Worm (Caenorhabditis elegans) whole organism, young adult: ENCODE data around the gene atic-1.

ENCODE experiments used
- B0019.2 ChIP-seq: fragments of 200-800 bp; sonication (Bioruptor generic); conservative IDR thresholded peaks from 2 replicates; pipeline ENCODE4 v1.3.6; 2022; ENCODE audit warnings: missing genetic modification reagents, missing genetic modification characterization, missing compliant biosample characterization
- F10E7.11 ChIP-seq: sonication (generic microtip); optimal IDR thresholded peaks from 2 replicates; lab custom pipeline; 2017; ENCODE audit warnings: mild to moderate bottlenecking, missing genetic modification characterization, moderate library complexity, missing compliant biosample characterization
- F33H1.4 ChIP-seq: fragments of 200-800 bp; sonication (Bioruptor generic); IDR thresholded peaks from 2 replicates; pipeline ENCODE4 v1.3.6; 2022; ENCODE audit warnings: missing genetic modification reagents, missing genetic modification characterization, missing compliant biosample characterization
- F37B4.10 ChIP-seq: fragments of 200-800 bp; sonication (Bioruptor generic); IDR thresholded peaks from 2 replicates; pipeline ENCODE4 v1.3.6; 2022; ENCODE audit warnings: missing genetic modification characterization, missing compliant biosample characterization
- F57A8.1 ChIP-seq: fragments of 200-800 bp; sonication (Bioruptor generic); optimal IDR thresholded peaks from 2 replicates; lab custom pipeline; 2018; ENCODE audit warnings: mild to moderate bottlenecking, missing genetic modification characterization, moderate library complexity, missing compliant biosample characterization
- F57C9.4 ChIP-seq: sonication (generic microtip); optimal IDR thresholded peaks from 2 replicates; lab custom pipeline; 2017; ENCODE audit warnings: mild to moderate bottlenecking, missing genetic modification characterization, missing compliant biosample characterization
- Y56A3A.18 ChIP-seq: fragments of 200-800 bp; sonication (Bioruptor generic); IDR thresholded peaks from 2 replicates; pipeline ENCODE4 v1.3.6; 2022; ENCODE audit warnings: missing genetic modification reagents, missing genetic modification characterization, missing compliant biosample characterization
- Y67H2A.10 ChIP-seq: fragments of 200-800 bp; sonication (Bioruptor generic); conservative IDR thresholded peaks from 2 replicates; pipeline ENCODE4 v1.3.6; 2022; ENCODE audit warnings: missing genetic modification reagents, missing genetic modification characterization, missing compliant biosample characterization
- Y95B8A.8 ChIP-seq: fragments of 200-800 bp; sonication (Bioruptor generic); IDR thresholded peaks from 2 replicates; pipeline ENCODE4 v1.3.6; 2022; ENCODE audit warnings: missing genetic modification reagents, missing genetic modification characterization, missing compliant biosample characterization
- ama-1 ChIP-seq, 3 experiments: fragments of 150-350 bp in 1 of 3; sonication (generic microtip) in 2 of 3; optimal IDR thresholded peaks; 2 replicates each; lab custom pipeline; 2014 to 2018; ENCODE audit warnings: missing biosample characterization in 2 of 3, missing genetic modification characterization in 2 of 3, missing genetic modification reagents in 2 of 3
- aptf-2 ChIP-seq: fragments of 200-800 bp; sonication (Bioruptor generic); conservative IDR thresholded peaks from 2 replicates; pipeline ENCODE4 v1.3.6; 2022; ENCODE audit warnings: missing genetic modification reagents, missing genetic modification characterization, missing compliant biosample characterization
- aptf-3 ChIP-seq: fragments of 200-800 bp; sonication (Bioruptor generic); IDR thresholded peaks from 2 replicates; pipeline ENCODE4 v1.3.6; 2022; ENCODE audit warnings: missing genetic modification characterization, missing compliant biosample characterization
- attf-6 ChIP-seq: fragments of 200-800 bp; sonication (Bioruptor generic); IDR thresholded peaks from 2 replicates; pipeline ENCODE4 v1.3.6; 2022; ENCODE audit warnings: missing genetic modification reagents, missing genetic modification characterization, missing compliant biosample characterization
- bed-1 ChIP-seq: fragments of 200-800 bp; sonication (Bioruptor generic); IDR thresholded peaks from 2 replicates; pipeline ENCODE4 v1.3.6; 2022; ENCODE audit warnings: missing genetic modification reagents, missing genetic modification characterization, missing compliant biosample characterization
- cebp-1 ChIP-seq, 2 experiments: fragments of 200-800 bp in 1 of 2; sonication (Bioruptor generic) in 1 of 2; sonication (generic microtip) in 1 of 2; IDR thresholded peaks in 1 of 2; optimal IDR thresholded peaks in 1 of 2; 2 replicates each; pipeline versions ENCODE4 v1.3.6 to Lab custom; 2017 to 2022; ENCODE audit warnings: missing compliant biosample characterization in 2 of 2, missing genetic modification characterization in 2 of 2, mild to moderate bottlenecking in 1 of 2, missing genetic modification reagents in 1 of 2, moderate library complexity in 1 of 2
- ceh-100 ChIP-seq: fragments of 200-800 bp; sonication (Bioruptor generic); IDR thresholded peaks from 2 replicates; pipeline ENCODE4 v1.3.6; 2022; ENCODE audit warnings: missing genetic modification reagents, missing genetic modification characterization, missing compliant biosample characterization
- ceh-58 ChIP-seq: fragments of 200-800 bp; sonication (Bioruptor generic); IDR thresholded peaks from 2 replicates; pipeline ENCODE4 v1.3.6; 2022; ENCODE audit warnings: missing genetic modification characterization, missing compliant biosample characterization
- ceh-91 ChIP-seq: fragments of 200-800 bp; sonication (Bioruptor generic); IDR thresholded peaks from 2 replicates; pipeline ENCODE4 v1.3.6; 2022; ENCODE audit warnings: missing genetic modification reagents, missing genetic modification characterization, missing compliant biosample characterization
- die-1 ChIP-seq: sonication (generic microtip); optimal IDR thresholded peaks from 2 replicates; lab custom pipeline; 2016; ENCODE audit warnings: missing genotype, mild to moderate bottlenecking, missing genetic modification characterization, missing compliant biosample characterization
- dox-1 ChIP-seq: fragments of 200-800 bp; sonication (Bioruptor generic); IDR thresholded peaks from 2 replicates; pipeline ENCODE4 v1.3.6; 2022; ENCODE audit warnings: missing genetic modification reagents, missing genetic modification characterization, missing compliant biosample characterization
- egl-18 ChIP-seq: fragments of 200-800 bp; sonication (Bioruptor generic); IDR thresholded peaks from 2 replicates; pipeline ENCODE4 v1.3.6; 2022; ENCODE audit warnings: missing genetic modification reagents, missing genetic modification characterization, missing compliant biosample characterization
- egrh-3 ChIP-seq: fragments of 200-800 bp; sonication (Bioruptor generic); IDR thresholded peaks from 2 replicates; pipeline ENCODE4 v1.3.6; 2022; ENCODE audit warnings: missing genetic modification reagents, missing genetic modification characterization, missing compliant biosample characterization
- ets-4 ChIP-seq: fragments of 200-800 bp; sonication (Bioruptor generic); optimal IDR thresholded peaks from 2 replicates; lab custom pipeline; 2018; ENCODE audit warnings: mild to moderate bottlenecking, missing genetic modification characterization, missing compliant biosample characterization
- hlh-12 ChIP-seq: sonication (generic microtip); optimal IDR thresholded peaks from 2 replicates; lab custom pipeline; 2016; ENCODE audit warnings: missing genetic modification characterization, missing compliant biosample characterization
- hmg-20 ChIP-seq: fragments of 200-800 bp; sonication (Bioruptor generic); IDR thresholded peaks from 2 replicates; pipeline ENCODE4 v1.3.6; 2022; ENCODE audit warnings: missing genetic modification reagents, missing genetic modification characterization, missing compliant biosample characterization
- hrde-1 ChIP-seq: sonication (generic microtip); optimal IDR thresholded peaks from 2 replicates; lab custom pipeline; 2016; ENCODE audit warnings: missing genetic modification characterization, mild to moderate bottlenecking, missing compliant biosample characterization, moderate library complexity, missing genotype, missing genetic modification reagents, borderline replicate concordance
- lag-1 ChIP-seq: fragments of 200-800 bp; sonication (Bioruptor generic); IDR thresholded peaks from 2 replicates; pipeline ENCODE4 v1.3.6; 2022; ENCODE audit warnings: missing genetic modification reagents, missing genetic modification characterization, missing compliant biosample characterization
- lin-54 ChIP-seq: fragments of 200-800 bp; sonication (Bioruptor generic); optimal IDR thresholded peaks from 2 replicates; lab custom pipeline; 2018; ENCODE audit warnings: mild to moderate bottlenecking, missing genetic modification characterization, missing compliant biosample characterization
- lsl-1 ChIP-seq: fragments of 200-800 bp; sonication (Bioruptor generic); optimal IDR thresholded peaks from 2 replicates; lab custom pipeline; 2018; ENCODE audit warnings: mild to moderate bottlenecking, missing genetic modification characterization, moderate library complexity, missing compliant biosample characterization
- madf-10 ChIP-seq: sonication (generic microtip); optimal IDR thresholded peaks from 2 replicates; lab custom pipeline; 2016; ENCODE audit warnings: mild to moderate bottlenecking, missing genetic modification characterization, missing compliant biosample characterization
- madf-3 ChIP-seq: fragments of 200-800 bp; sonication (Bioruptor generic); IDR thresholded peaks from 2 replicates; pipeline ENCODE4 v1.3.6; 2022; ENCODE audit warnings: missing genetic modification reagents, missing genetic modification characterization, missing compliant biosample characterization
- mes-4 ChIP-seq: sonication (generic microtip); optimal IDR thresholded peaks from 2 replicates; lab custom pipeline; 2016; ENCODE audit warnings: missing genotype, missing genetic modification characterization, missing compliant biosample characterization
- mxl-1 ChIP-seq: sonication (generic microtip); optimal IDR thresholded peaks from 2 replicates; lab custom pipeline; 2016; ENCODE audit warnings: missing genetic modification characterization, missing compliant biosample characterization
- nhr-27 ChIP-seq: fragments of 200-800 bp; sonication (Bioruptor generic); optimal IDR thresholded peaks from 2 replicates; lab custom pipeline; 2018; ENCODE audit warnings: mild to moderate bottlenecking, missing genetic modification characterization, moderate library complexity, missing compliant biosample characterization
- pha-4 ChIP-seq: fragments of 150-350 bp; sonication (generic microtip); optimal IDR thresholded peaks from 2 replicates; lab custom pipeline; 2014; ENCODE audit warnings: missing biosample characterization, missing genetic modification reagents, missing genetic modification characterization
- repo-1 ChIP-seq: sonication (generic microtip); optimal IDR thresholded peaks from 2 replicates; lab custom pipeline; 2017; ENCODE audit warnings: mild to moderate bottlenecking, missing genetic modification characterization, missing compliant biosample characterization
- sea-2 ChIP-seq: fragments of 200-800 bp; sonication (Bioruptor generic); IDR thresholded peaks from 2 replicates; pipeline ENCODE4 v1.3.6; 2022; ENCODE audit warnings: missing genetic modification characterization, missing compliant biosample characterization
- snpc-1.1 ChIP-seq: sonication (generic microtip); optimal IDR thresholded peaks from 2 replicates; lab custom pipeline; 2017; ENCODE audit warnings: missing genetic modification characterization, mild to moderate bottlenecking, missing compliant biosample characterization, antibody characterized with exemption, moderate library complexity, missing genotype, missing genetic modification reagents; ENCODE audit not compliant: insufficient read depth
- snpc-1.3 ChIP-seq: sonication (generic microtip); optimal IDR thresholded peaks from 2 replicates; lab custom pipeline; 2017; ENCODE audit warnings: missing genetic modification characterization, mild to moderate bottlenecking, missing compliant biosample characterization, antibody characterized with exemption, moderate library complexity, missing genotype, missing genetic modification reagents; ENCODE audit not compliant: insufficient read depth
- snpc-3.4 ChIP-seq: sonication (generic microtip); optimal IDR thresholded peaks from 2 replicates; lab custom pipeline; 2017; ENCODE audit warnings: missing genetic modification characterization, mild to moderate bottlenecking, missing compliant biosample characterization, antibody characterized with exemption, moderate library complexity, missing genotype, missing genetic modification reagents
- snpc-4 ChIP-seq, 5 experiments: fragments of 150-350 bp in 1 of 5; sonication (generic microtip) in 4 of 5; optimal IDR thresholded peaks; 2 replicates each; lab custom pipeline; 2014 to 2018; ENCODE audit warnings: missing genetic modification characterization in 5 of 5, missing biosample characterization in 3 of 5, antibody characterized with exemption in 2 of 5, mild to moderate bottlenecking in 2 of 5, missing compliant biosample characterization in 2 of 5, missing genotype in 2 of 5, moderate library complexity in 2 of 5, missing genetic modification reagents in 1 of 5
- sptf-2 ChIP-seq: fragments of 200-800 bp; sonication (Bioruptor generic); optimal IDR thresholded peaks from 2 replicates; lab custom pipeline; 2018; ENCODE audit warnings: mild to moderate bottlenecking, missing genetic modification characterization, missing compliant biosample characterization
- tbp1 ChIP-seq: fragments of 200-800 bp; sonication (Bioruptor generic); optimal IDR thresholded peaks from 2 replicates; lab custom pipeline; 2018; ENCODE audit warnings: mild to moderate bottlenecking, missing genetic modification characterization, missing compliant biosample characterization
- unc-130 ChIP-seq: sonication (generic microtip); optimal IDR thresholded peaks from 2 replicates; lab custom pipeline; 2016; ENCODE audit warnings: missing genetic modification reagents, missing genetic modification characterization, missing compliant biosample characterization
- xnd-1 ChIP-seq: sonication (generic microtip); optimal IDR thresholded peaks from 2 replicates; lab custom pipeline; 2016; ENCODE audit warnings: missing genotype, missing genetic modification reagents, missing genetic modification characterization, missing compliant biosample characterization

Gene atic-1

ce11 chrIV:7924975-7925828 lies 43.4 kb downstream of the atic-1 start (continued):
- TF ChIP-seq unc-130 (GFP tag; lab: Kevin White, UChicago) (peak; percentile 43), lin-54 (peak; percentile 69), snpc-1.3 (tag; lab: Kevin White, UChicago) (peak; percentile 79), F33H1.4 (GFP tag; lab: Robert Waterston, UW) (peak; percentile 45), mes-4 (tag; lab: Kevin White, UChicago) (no peak), snpc-3.4 (tag; lab: Kevin White, UChicago) (peak; percentile 59), nhr-27 (tag; lab: Kevin White, UChicago) (no peak), hlh-12 (tag; lab: Kevin White, UChicago) (no peak), Y95B8A.8 (GFP tag; lab: Robert Waterston, UW) (no peak), ceh-100 (GFP tag; lab: Robert Waterston, UW) (peak; percentile 29; the same call in 1 of the 2 replicates), xnd-1 (tag; lab: Kevin White, UChicago) (peak; percentile 39), lsl-1 (GFP tag; lab: Kevin White, UChicago) (no peak), repo-1 (peak; percentile 64), Y67H2A.10 (GFP tag; lab: Robert Waterston, UW) (no peak), mxl-1 (tag; lab: Kevin White, UChicago) (no peak), snpc-4 (GFP tag; optimal IDR thresholded peaks at IDR 0.05; lab: Kevin White, UChicago) (peak; percentile 40), snpc-4 (tag; optimal IDR thresholded peaks at IDR 0.05; lab: Kevin White, UChicago) (peak in 2 of 4 experiments; percentile 32 to 43), ets-4 (GFP tag; lab: Kevin White, UChicago) (peak; percentile 12), ceh-91 (GFP tag; lab: Robert Waterston, UW) (no peak), F57A8.1 (GFP tag; lab: Kevin White, UChicago) (no peak), egl-18 (GFP tag; lab: Robert Waterston, UW) (no peak), lag-1 (no peak), B0019.2 (GFP tag; lab: Robert Waterston, UW) (no peak), bed-1 (no peak), sea-2 (GFP tag; lab: Robert Waterston, UW) (no peak), F57C9.4 (tag; lab: Kevin White, UChicago) (no peak), die-1 (tag; lab: Kevin White, UChicago) (no peak), pha-4 (tag; lab: Kevin White, UChicago) (no peak), F10E7.11 (tag; lab: Kevin White, UChicago) (no peak), cebp-1 (GFP tag; IDR thresholded peaks at IDR 0.05; lab: Robert Waterston, UW) (no peak), cebp-1 (tag; optimal IDR thresholded peaks at IDR 0.05; lab: Kevin White, UChicago) (no peak), F37B4.10 (no peak), aptf-3 (0 out of 2 replicates have a peak, but pooled peaks have one; percentile 65), ama-1 (optimal IDR thresholded peaks at IDR 0.05; lab: Kevin White, UChicago) (no peak), ama-1 (GFP tag; optimal IDR thresholded peaks at IDR 0.05; lab: Kevin White, UChicago) (no peak), dox-1 (no peak), hmg-20 (GFP tag; lab: Robert Waterston, UW) (no peak), tbp1 (GFP tag; lab: Kevin White, UChicago) (peak; percentile 16), hrde-1 (tag; lab: Kevin White, UChicago) (peak; percentile 79), sptf-2 (GFP tag; lab: Kevin White, UChicago) (no peak), snpc-1.1 (peak; percentile 30), egrh-3 (GFP tag; lab: Robert Waterston, UW) (no peak), ceh-58 (no peak), madf-10 (tag; lab: Kevin White, UChicago) (no peak), attf-6 (GFP tag; lab: Robert Waterston, UW) (peak; percentile 57; the same call in 1 of the 2 replicates), madf-3 (peak; percentile 24; the same call in 1 of the 2 replicates), Y56A3A.18 (GFP tag; lab: Robert Waterston, UW) (peak; percentile 68; the same call in 1 of the 2 replicates), aptf-2 (GFP tag; lab: Robert Waterston, UW) (no peak)
